Comparison of ENCODE assay signal across 1 fruit fly cellular context in the genomic region with DNA sequence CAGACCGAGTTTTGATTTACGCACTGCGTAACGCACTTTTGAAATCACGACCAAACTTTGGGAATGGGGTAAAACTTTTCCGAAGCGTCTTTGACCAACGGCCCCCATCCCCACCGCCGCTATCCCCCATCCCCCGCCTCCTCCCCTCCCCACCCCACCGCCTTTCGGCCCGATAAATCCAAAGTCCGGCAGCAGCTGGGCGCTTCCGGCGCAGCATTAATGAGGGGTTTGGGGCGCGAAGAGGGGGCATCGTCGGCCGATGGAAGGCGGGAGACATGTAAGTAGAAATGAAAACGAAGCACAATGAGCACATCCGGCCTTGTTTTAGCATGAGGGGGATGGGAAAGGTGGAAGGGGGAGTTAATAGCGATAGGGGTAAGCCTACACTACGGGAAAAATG.
TF ChIP-seq lines count a peak whose summit lies in the region.

No protein-coding gene starts in this region.

TF ChIP-seq in whole organism, embryonic, 481 proteins besides CTCF, POLR2A, EP300 and RAD21 (continued from another document):
- TF ChIP-seq CG10654 (GFP tag; optimal IDR thresholded peaks at IDR 0.05; lab: Kevin White, UChicago) (no peak), Bdp1 (GFP tag; optimal IDR thresholded peaks at IDR 0.05; lab: Kevin White, UChicago) (no peak), YL-1 (GFP tag; optimal IDR thresholded peaks at IDR 0.05; lab: Kevin White, UChicago) (no peak), Fer2 (tag; optimal IDR thresholded peaks at IDR 0.05; lab: Kevin White, UChicago) (no peak), CG16815 (GFP tag; optimal IDR thresholded peaks at IDR 0.05; lab: Kevin White, UChicago) (no peak), CG8290 (GFP tag; optimal IDR thresholded peaks at IDR 0.05; lab: Kevin White, UChicago) (no peak), CG8290 (tag; optimal IDR thresholded peaks at IDR 0.05; lab: Kevin White, UChicago) (peak in 1 of 2 experiments; percentile 57), pho (GFP tag; optimal IDR thresholded peaks at IDR 0.05; lab: Kevin White, UChicago) (no peak), CG17802 (tag; optimal IDR thresholded peaks at IDR 0.05; lab: Kevin White, UChicago) (no peak), CG11398 (GFP tag; optimal IDR thresholded peaks at IDR 0.05; lab: Kevin White, UChicago) (no peak), CG8388 (GFP tag; optimal IDR thresholded peaks at IDR 0.05; lab: Kevin White, UChicago) (no peak), CG8359 (GFP tag; optimal IDR thresholded peaks at IDR 0.05; lab: Kevin White, UChicago; ENCODE audit: borderline replicate concordance) (no peak), CG4707 (GFP tag; optimal IDR thresholded peaks at IDR 0.05; lab: Kevin White, UChicago) (no peak), jigr1 (GFP tag; IDR thresholded peaks at IDR 0.05; lab: Robert Waterston, UW) (no peak), CG5245 (GFP tag; optimal IDR thresholded peaks at IDR 0.05; lab: Kevin White, UChicago) (no peak), Nf-YC (tag; optimal IDR thresholded peaks at IDR 0.05; lab: Kevin White, UChicago) (peak; percentile 3), Abd-B (GFP tag; optimal IDR thresholded peaks at IDR 0.05; lab: Kevin White, UChicago) (no peak), pan (optimal IDR thresholded peaks at IDR 0.05; lab: Kevin White, UChicago) (no peak), pan (GFP tag; optimal IDR thresholded peaks at IDR 0.05 in 1 of 2, IDR thresholded peaks at IDR 0.05 in 1 of 2) (peak in 1 of 2 experiments; percentile 4), CkIIα-i1 (GFP tag; IDR thresholded peaks at IDR 0.05; lab: Robert Waterston, UW) (no peak), ap (GFP tag; IDR thresholded peaks at IDR 0.05; lab: Robert Waterston, UW) (no peak), jing (GFP tag; optimal IDR thresholded peaks at IDR 0.05; lab: Kevin White, UChicago) (no peak), CG11085 (GFP tag; IDR thresholded peaks at IDR 0.05; lab: Robert Waterston, UW) (no peak), Optix (GFP tag; IDR thresholded peaks at IDR 0.05; lab: Robert Waterston, UW) (0 out of 3 replicates have a peak, but pooled peaks have one; percentile 23), CG2120 (GFP tag; optimal IDR thresholded peaks at IDR 0.05; lab: Kevin White, UChicago) (no peak), CoRest (tag; optimal IDR thresholded peaks at IDR 0.05; lab: Kevin White, UChicago) (no peak), lmd (GFP tag; IDR thresholded peaks at IDR 0.05; lab: Robert Waterston, UW) (no peak), otp (GFP tag; IDR thresholded peaks at IDR 0.05; lab: Robert Waterston, UW) (no peak), gsb-n (tag; optimal IDR thresholded peaks at IDR 0.05; lab: Kevin White, UChicago) (no peak), gfzf (GFP tag; optimal IDR thresholded peaks at IDR 0.05; lab: Kevin White, UChicago) (no peak), sim (GFP tag; IDR thresholded peaks at IDR 0.05; lab: Robert Waterston, UW) (no peak), Neu2 (GFP tag; optimal IDR thresholded peaks at IDR 0.05; lab: Kevin White, UChicago; ENCODE audit: borderline replicate concordance) (no peak), CG5180 (GFP tag; optimal IDR thresholded peaks at IDR 0.05; lab: Kevin White, UChicago) (peak; percentile 81), CG13123 (GFP tag; optimal IDR thresholded peaks at IDR 0.05; lab: Kevin White, UChicago) (no peak), emc (GFP tag; optimal IDR thresholded peaks at IDR 0.05; lab: Kevin White, UChicago) (no peak), CG8281 (tag; optimal IDR thresholded peaks at IDR 0.05; lab: Kevin White, UChicago) (no peak), ase (GFP tag; IDR thresholded peaks at IDR 0.05; lab: Robert Waterston, UW) (0 out of 3 replicates have a peak, but pooled peaks have one; percentile 21), CG11560 (tag; IDR thresholded peaks at IDR 0.05; lab: Robert Waterston, UW) (no peak), B-H2 (GFP tag; optimal IDR thresholded peaks at IDR 0.05; lab: Kevin White, UChicago) (no peak), CG10565 (GFP tag; optimal IDR thresholded peaks at IDR 0.05; lab: Kevin White, UChicago) (no peak), E2f2 (GFP tag; IDR thresholded peaks at IDR 0.05; lab: Robert Waterston, UW) (no peak), HHEX (GFP tag; optimal IDR thresholded peaks at IDR 0.05; lab: Kevin White, UChicago) (peak; percentile 59), sr (GFP tag; IDR thresholded peaks at IDR 0.05; lab: Robert Waterston, UW) (no peak)
